Fruit fly (Drosophila melanogaster) whole organism, prepupa: ENCODE data around the gene mRpL48.

Source experiments
- Blimp-1 ChIP-seq: fragments of 200-800 bp; sonication (Bioruptor generic); optimal IDR thresholded peaks from 3 replicates; lab custom pipeline; 2017; ENCODE audit warnings: missing biosample characterization, missing genetic modification characterization, mild to moderate bottlenecking, moderate library complexity, missing genetic modification reagents
- CG10631 ChIP-seq: fragments of 200-800 bp; sonication (Bioruptor generic); optimal IDR thresholded peaks from 2 replicates; lab custom pipeline; 2016; ENCODE audit warnings: missing biosample characterization, missing genetic modification characterization
- CG10669 ChIP-seq: fragments of 200-800 bp; sonication (Bioruptor generic); optimal IDR thresholded peaks from 3 replicates; lab custom pipeline; 2018; ENCODE audit warnings: missing biosample characterization, mild to moderate bottlenecking, missing genetic modification characterization, moderate library complexity
- CG11294 ChIP-seq: fragments of 200-800 bp; sonication (Bioruptor generic); IDR thresholded peaks from 2 replicates; pipeline ENCODE4 v1.3.6; 2022; ENCODE audit warnings: missing biosample characterization, missing genetic modification characterization
- CG11762 ChIP-seq: fragments of 200-800 bp; sonication (Bioruptor generic); optimal IDR thresholded peaks from 3 replicates; lab custom pipeline; 2016; ENCODE audit warnings: missing biosample characterization, missing genetic modification characterization; ENCODE audit not compliant: insufficient read depth
- CG11902 ChIP-seq: fragments of 200-800 bp; sonication (Bioruptor generic); optimal IDR thresholded peaks from 3 replicates; lab custom pipeline; 2016; ENCODE audit warnings: missing biosample characterization, missing genetic modification characterization
- CG15336 ChIP-seq: fragments of 200-800 bp; sonication (Bioruptor generic); IDR thresholded peaks from 2 replicates; pipeline ENCODE4 v1.3.6; 2022; ENCODE audit warnings: missing biosample characterization, missing genetic modification characterization
- CG1621 ChIP-seq: fragments of 200-800 bp; sonication (Bioruptor generic); optimal IDR thresholded peaks from 3 replicates; lab custom pipeline; 2018; ENCODE audit warnings: missing biosample characterization, mild to moderate bottlenecking, missing genetic modification characterization
- CG31627 ChIP-seq: fragments of 200-800 bp; sonication (Bioruptor generic); optimal IDR thresholded peaks from 3 replicates; lab custom pipeline; 2016; ENCODE audit warnings: missing biosample characterization, missing genetic modification characterization
- CG32006 ChIP-seq: fragments of 200-800 bp; sonication (Bioruptor generic); optimal IDR thresholded peaks from 3 replicates; lab custom pipeline; 2017; ENCODE audit warnings: missing biosample characterization, mild to moderate bottlenecking, missing genetic modification characterization
- CG6163 ChIP-seq: fragments of 200-800 bp; sonication (Bioruptor generic); IDR thresholded peaks from 3 replicates; pipeline ENCODE4 v1.3.6; 2022; ENCODE audit warnings: missing biosample characterization, missing genetic modification characterization
- CG6808 ChIP-seq: fragments of 200-800 bp; sonication (Bioruptor generic); optimal IDR thresholded peaks from 3 replicates; lab custom pipeline; 2017; ENCODE audit warnings: missing biosample characterization, missing genetic modification characterization, mild to moderate bottlenecking, moderate library complexity, missing genetic modification reagents
- CG8119 ChIP-seq: fragments of 200-800 bp; sonication (Bioruptor generic); IDR thresholded peaks from 3 replicates; pipeline ENCODE4 v1.3.6; 2022; ENCODE audit warnings: missing biosample characterization, missing genetic modification characterization
- CG8319 ChIP-seq: fragments of 200-800 bp; sonication (Bioruptor generic); optimal IDR thresholded peaks from 3 replicates; lab custom pipeline; 2016; ENCODE audit warnings: missing biosample characterization, missing genetic modification characterization
- Eip75B ChIP-seq: fragments of 200-800 bp; sonication (Bioruptor generic); optimal IDR thresholded peaks from 3 replicates; lab custom pipeline; 2016; ENCODE audit warnings: missing biosample characterization, missing genetic modification characterization
- Eip78C ChIP-seq: fragments of 200-800 bp; sonication (Bioruptor generic); peaks from one replicate; lab custom pipeline; 2016; ENCODE audit warnings: missing biosample characterization, missing genetic modification characterization
- Eip93F ChIP-seq: fragments of 200-800 bp; sonication (Bioruptor generic); optimal IDR thresholded peaks from 2 replicates; lab custom pipeline; 2016; ENCODE audit warnings: missing biosample characterization, mild to moderate bottlenecking, missing genetic modification characterization
- Ets21C ChIP-seq: fragments of 200-800 bp; sonication (Bioruptor generic); optimal IDR thresholded peaks from 3 replicates; lab custom pipeline; 2016; ENCODE audit warnings: missing biosample characterization, missing genetic modification characterization
- Ets96B ChIP-seq: fragments of 200-800 bp; optimal IDR thresholded peaks from 2 replicates; lab custom pipeline; 2019; ENCODE audit warnings: missing biosample characterization, mild to moderate bottlenecking, missing genetic modification characterization, moderate library complexity
- Hr38 ChIP-seq: sonication (Bioruptor generic); optimal IDR thresholded peaks from 2 replicates; lab custom pipeline; 2016; ENCODE audit warnings: missing biosample characterization, missing genetic modification characterization
- Hr39 ChIP-seq: fragments of 200-800 bp; sonication (Bioruptor generic); optimal IDR thresholded peaks from 2 replicates; lab custom pipeline; 2016; ENCODE audit warnings: missing biosample characterization, missing genetic modification characterization
- Hr4 ChIP-seq: fragments of 200-800 bp; sonication (Bioruptor generic); optimal IDR thresholded peaks from 3 replicates; lab custom pipeline; 2016; ENCODE audit warnings: missing biosample characterization, missing genetic modification characterization
- OdsH ChIP-seq: fragments of 200-800 bp; sonication (Bioruptor generic); optimal IDR thresholded peaks from 3 replicates; lab custom pipeline; 2016; ENCODE audit warnings: missing biosample characterization, missing genetic modification characterization
- Smox ChIP-seq: fragments of 200-800 bp; sonication (Bioruptor generic); optimal IDR thresholded peaks from 3 replicates; lab custom pipeline; 2016; ENCODE audit warnings: missing biosample characterization, missing genetic modification characterization
- Sox102F ChIP-seq: fragments of 200-800 bp; sonication (Bioruptor generic); optimal IDR thresholded peaks from 2 replicates; lab custom pipeline; 2016; ENCODE audit warnings: missing biosample characterization, mild to moderate bottlenecking, missing genetic modification characterization
- Sox14 ChIP-seq: fragments of 200-800 bp; sonication (Bioruptor generic); optimal IDR thresholded peaks from 3 replicates; lab custom pipeline; 2016; ENCODE audit warnings: missing biosample characterization, missing genetic modification characterization
- Sox15 ChIP-seq: fragments of 200-800 bp; sonication (Bioruptor generic); optimal IDR thresholded peaks from 3 replicates; lab custom pipeline; 2016; ENCODE audit warnings: missing biosample characterization, missing genetic modification characterization
- achi ChIP-seq: fragments of 200-800 bp; sonication (Bioruptor generic); optimal IDR thresholded peaks from 3 replicates; lab custom pipeline; 2016; ENCODE audit warnings: missing biosample characterization, missing genetic modification characterization
- dac ChIP-seq: fragments of 200-800 bp; sonication (Bioruptor generic); optimal IDR thresholded peaks from 2 replicates; lab custom pipeline; 2017; ENCODE audit warnings: missing biosample characterization, mild to moderate bottlenecking, missing genetic modification characterization
- eg ChIP-seq: fragments of 200-800 bp; sonication (Bioruptor generic); IDR thresholded peaks from 3 replicates; pipeline ENCODE4 v1.3.6; 2022; ENCODE audit warnings: missing biosample characterization, missing genetic modification characterization
- esn ChIP-seq: fragments of 200-800 bp; sonication (Bioruptor generic); optimal IDR thresholded peaks from 2 replicates; lab custom pipeline; 2016; ENCODE audit warnings: missing biosample characterization, mild to moderate bottlenecking, missing genetic modification characterization, moderate library complexity
- fd85E ChIP-seq: fragments of 200-800 bp; sonication (Bioruptor generic); optimal IDR thresholded peaks from 3 replicates; lab custom pipeline; 2016; ENCODE audit warnings: missing biosample characterization, missing genetic modification characterization
- fkh ChIP-seq: fragments of 200-800 bp; sonication (Bioruptor generic); optimal IDR thresholded peaks from 3 replicates; lab custom pipeline; 2017; ENCODE audit warnings: missing biosample characterization, mild to moderate bottlenecking, missing genetic modification characterization, moderate library complexity
- lz ChIP-seq: fragments of 200-800 bp; sonication (Bioruptor generic); optimal IDR thresholded peaks from 3 replicates; lab custom pipeline; 2016; ENCODE audit warnings: missing biosample characterization, missing genetic modification characterization
- pdm3 ChIP-seq: fragments of 200-800 bp; sonication (Bioruptor generic); optimal IDR thresholded peaks from 3 replicates; lab custom pipeline; 2016; ENCODE audit warnings: missing biosample characterization, missing genetic modification characterization
- spab ChIP-seq: fragments of 200-800 bp; sonication (Bioruptor generic); optimal IDR thresholded peaks from 2 replicates; lab custom pipeline; 2017; ENCODE audit warnings: missing biosample characterization, mild to moderate bottlenecking, missing genetic modification characterization, missing genetic modification reagents
- ss ChIP-seq, 2 experiments: fragments of 200-800 bp; sonication (Bioruptor generic); optimal IDR thresholded peaks; 2 replicates in 1 of 2; 3 replicates in 1 of 2; lab custom pipeline; 2017 to 2018; ENCODE audit warnings: mild to moderate bottlenecking in 2 of 2, missing biosample characterization in 2 of 2, missing genetic modification characterization in 2 of 2, moderate library complexity in 1 of 2
- svp ChIP-seq: fragments of 200-800 bp; sonication (Bioruptor generic); peaks from one replicate; lab custom pipeline; 2016; ENCODE audit warnings: missing biosample characterization, missing genetic modification characterization
- vri ChIP-seq: fragments of 200-800 bp; sonication (Bioruptor generic); optimal IDR thresholded peaks from 3 replicates; lab custom pipeline; 2016; ENCODE audit warnings: missing biosample characterization, mild to moderate bottlenecking, missing genetic modification characterization

The mRpL48 gene

dm6 chr2L:1717247-1717646 lies 7.0 kb downstream of the mRpL48 start:
- TF ChIP-seq Ets21C = no peak
- TF ChIP-seq Sox15 (GFP tag; lab: Kevin White, UChicago) = no peak
- TF ChIP-seq svp = no peak
- no peak for TF ChIP-seq Eip93F (GFP tag; lab: Kevin White, UChicago)
- TF ChIP-seq Blimp-1 = no peak
- TF ChIP-seq Smox (GFP tag; lab: Kevin White, UChicago) = no peak
- no peak for TF ChIP-seq OdsH (GFP tag; lab: Kevin White, UChicago)
- TF ChIP-seq CG11762 (GFP tag; lab: Kevin White, UChicago) = no peak
- TF ChIP-seq CG31627 = no peak
- TF ChIP-seq CG11902 (GFP tag; lab: Kevin White, UChicago) = no peak

dm6 chr2L:1719971-1720370 lies 9.7 kb downstream of the mRpL48 start:
- no peak for TF ChIP-seq fd85E (GFP tag; lab: Kevin White, UChicago)
- TF ChIP-seq svp = peak; percentile 99
- TF ChIP-seq vri (GFP tag; lab: Kevin White, UChicago) = peak; percentile 12

dm6 chr2L:1720846-1721506 lies 10.7 kb downstream of the mRpL48 start:
- TF ChIP-seq fkh (GFP tag; lab: Kevin White, UChicago) = peak; percentile 33
- TF ChIP-seq Sox14 = no peak
- peak; percentile 88 for TF ChIP-seq vri (GFP tag; lab: Kevin White, UChicago)
- TF ChIP-seq OdsH (GFP tag; lab: Kevin White, UChicago) = no peak
- TF ChIP-seq svp = peak; percentile 92

dm6 chr2L:1722260-1722659 lies 12.0 kb downstream of the mRpL48 start:
- TF ChIP-seq CG8119 (GFP tag; lab: Robert Waterston, UW) = peak; percentile 21; the same call in 1 of the 3 replicates
- TF ChIP-seq Hr39 (GFP tag; lab: Kevin White, UChicago) = no peak
- no peak for TF ChIP-seq Sox102F (GFP tag; lab: Kevin White, UChicago)
- no peak for TF ChIP-seq CG11294 (GFP tag; lab: Robert Waterston, UW)
- TF ChIP-seq svp = peak; percentile 79
- TF ChIP-seq spab (GFP tag; lab: Kevin White, UChicago) = no peak
- TF ChIP-seq vri (GFP tag; lab: Kevin White, UChicago) = peak; percentile 68
- TF ChIP-seq eg (GFP tag; lab: Robert Waterston, UW) = 0 out of 3 replicates have a peak, but pooled peaks have one; percentile 26

- TF ChIP-seq Sox14 (peak; percentile 38), lz (GFP tag; lab: Kevin White, UChicago) (no peak), CG11762 (GFP tag; lab: Kevin White, UChicago) (no peak), CG32006 (peak; percentile 2), Ets96B (tag; lab: Kevin White, UChicago) (peak; percentile 4), CG10631 (no peak), CG15336 (GFP tag; lab: Robert Waterston, UW) (peak; percentile 21; the same call in 1 of the 2 replicates), Eip78C (GFP tag; lab: Kevin White, UChicago) (peak; percentile 77), Eip75B (GFP tag; lab: Kevin White, UChicago) (no peak), CG6163 (GFP tag; lab: Robert Waterston, UW) (peak; percentile 50; the same call in 2 of the 3 replicates), vri (GFP tag; lab: Kevin White, UChicago) (peak; percentile 20), eg (GFP tag; lab: Robert Waterston, UW) (0 out of 3 replicates have a peak, but pooled peaks have one; percentile 27), Blimp-1 (no peak), ss (GFP tag; optimal IDR thresholded peaks at IDR 0.05; lab: Kevin White, UChicago) (peak in 1 of 2 experiments; percentile 22), achi (GFP tag; lab: Kevin White, UChicago) (no peak), dac (GFP tag; lab: Kevin White, UChicago) (no peak), Hr38 (GFP tag; lab: Kevin White, UChicago) (no peak), OdsH (GFP tag; lab: Kevin White, UChicago) (no peak), CG8319 (GFP tag; lab: Kevin White, UChicago) (no peak), Hr4 (peak; percentile 0), CG11294 (GFP tag; lab: Robert Waterston, UW) (no peak), pdm3 (GFP tag; lab: Kevin White, UChicago) (peak; percentile 3), svp (peak; percentile 71), esn (GFP tag; lab: Kevin White, UChicago) (peak; percentile 37), CG6808 (GFP tag; lab: Kevin White, UChicago) (peak; percentile 12), CG10669 (GFP tag; lab: Kevin White, UChicago) (peak; percentile 19), CG1621 (tag; lab: Kevin White, UChicago) (peak; percentile 14), Hr39 (GFP tag; lab: Kevin White, UChicago) (peak; percentile 2)
These were observed 13.1 kb downstream of the mRpL48 start for dm6 chr2L:1723135-1723936.
